Fruit fly (Drosophila melanogaster): ENCODE results near the gene Ref1.

Gene Ref1

dm6 chr3R:7080157-7080916, at the start of gene Ref1:
Ref1 (minus strand) TSS chr3R:7080387.
- 0 out of 3 replicates have a peak, but pooled peaks have one; percentile 30 for TF ChIP-seq CG17361 (GFP tag; IDR thresholded peaks at IDR 0.05)
- no peak for TF ChIP-seq croc (GFP tag; conservative IDR thresholded peaks at IDR 0.05)
- no peak for TF ChIP-seq bab2 (GFP tag; optimal IDR thresholded peaks at IDR 0.05)
- TF ChIP-seq CG17802 (tag; optimal IDR thresholded peaks at IDR 0.05), result peak; percentile 91
- TF ChIP-seq CG11247 (GFP tag; IDR thresholded peaks at IDR 0.05), result no peak
- peak; percentile 77 for TF ChIP-seq row (GFP tag; IDR thresholded peaks at IDR 0.05)
- peak; percentile 63 for TF ChIP-seq dm (GFP tag; optimal IDR thresholded peaks at IDR 0.05)
- TF ChIP-seq CG14710 (tag; optimal IDR thresholded peaks at IDR 0.05), result peak; percentile 29
- TF ChIP-seq MBD-R2 (GFP tag; IDR thresholded peaks at IDR 0.05), result peak; percentile 39; the same call in 1 of the 2 replicates
- TF ChIP-seq YL-1 (GFP tag; optimal IDR thresholded peaks at IDR 0.05), result peak; percentile 93
- TF ChIP-seq chn (GFP tag; optimal IDR thresholded peaks at IDR 0.05), result no peak
- TF ChIP-seq CG10267 (tag; optimal IDR thresholded peaks at IDR 0.05), result peak; percentile 91
- TF ChIP-seq TFAM (GFP tag; optimal IDR thresholded peaks at IDR 0.05), result no peak
- peak; percentile 98 for TF ChIP-seq CG30020 (tag; optimal IDR thresholded peaks at IDR 0.05)
- TF ChIP-seq CG4617 (GFP tag; optimal IDR thresholded peaks at IDR 0.05; ENCODE audit: borderline replicate concordance), result peak; percentile 78
- TF ChIP-seq Dbx (GFP tag; IDR thresholded peaks at IDR 0.05), result no peak
- TF ChIP-seq sug (tag; optimal IDR thresholded peaks at IDR 0.05), result peak; percentile 8
- peak; percentile 28 for TF ChIP-seq Nf-YC (tag; optimal IDR thresholded peaks at IDR 0.05)
- no peak for TF ChIP-seq Sry-β (GFP tag; optimal IDR thresholded peaks at IDR 0.05)
- no peak for TF ChIP-seq Ssrp (tag; optimal IDR thresholded peaks at IDR 0.05)
- peak; percentile 100 for TF ChIP-seq CG1603 (tag; optimal IDR thresholded peaks at IDR 0.05)
- no peak for TF ChIP-seq CG18262 (tag; optimal IDR thresholded peaks at IDR 0.05)
- TF ChIP-seq sd (tag; optimal IDR thresholded peaks at IDR 0.05), result peak; percentile 47
- peak; percentile 35 for TF ChIP-seq zen (tag; optimal IDR thresholded peaks at IDR 0.05)
- TF ChIP-seq CG7839 (tag; optimal IDR thresholded peaks at IDR 0.05), result no peak
- TF ChIP-seq dmrt11E (tag; optimal IDR thresholded peaks at IDR 0.05), result peak; percentile 17
- TF ChIP-seq CG7556 (GFP tag; optimal IDR thresholded peaks at IDR 0.05), result no peak
- peak; percentile 72 for TF ChIP-seq CG12659 (GFP tag; optimal IDR thresholded peaks at IDR 0.05)
- TF ChIP-seq NFAT (GFP tag; IDR thresholded peaks at IDR 0.05), result 0 out of 2 replicates have a peak, but pooled peaks have one; percentile 6
- peak; percentile 100 for TF ChIP-seq phol (tag; optimal IDR thresholded peaks at IDR 0.05)
- 0 out of 3 replicates have a peak, but pooled peaks have one; percentile 12 for TF ChIP-seq Opbp (GFP tag; IDR thresholded peaks at IDR 0.05; ENCODE audit: partially characterized antibody)
- peak; percentile 5 for TF ChIP-seq CG2678 (tag; optimal IDR thresholded peaks at IDR 0.05)
- TF ChIP-seq Sin3A (optimal IDR thresholded peaks at IDR 0.05), result peak; percentile 14
- TF ChIP-seq CG11723 (GFP tag; optimal IDR thresholded peaks at IDR 0.05), result peak; percentile 77
- no peak for TF ChIP-seq Mrtf (GFP tag; IDR thresholded peaks at IDR 0.05)
- TF ChIP-seq dmrt99B (tag; optimal IDR thresholded peaks at IDR 0.05), result no peak
- TF ChIP-seq CG8290 (GFP tag; optimal IDR thresholded peaks at IDR 0.05), result peak; percentile 76
- peak in 1 of 2 experiments; percentile 24 for TF ChIP-seq CG8290 (tag; optimal IDR thresholded peaks at IDR 0.05)
- no peak for TF ChIP-seq CG6791 (GFP tag; IDR thresholded peaks at IDR 0.05; ENCODE audit: partially characterized antibody)
- peak; percentile 92 for TF ChIP-seq ssp (GFP tag; IDR thresholded peaks at IDR 0.05)
- TF ChIP-seq CG2116 (GFP tag; optimal IDR thresholded peaks at IDR 0.05), result peak; percentile 5
- no peak for TF ChIP-seq HLH54F (GFP tag; optimal IDR thresholded peaks at IDR 0.05)
- TF ChIP-seq grau (tag; optimal IDR thresholded peaks at IDR 0.05), result peak; percentile 4
- TF ChIP-seq MESR4 (GFP tag; optimal IDR thresholded peaks at IDR 0.05), result peak; percentile 94
- peak; percentile 50 for TF ChIP-seq Ets97D (GFP tag; optimal IDR thresholded peaks at IDR 0.05)
- peak; percentile 7 for TF ChIP-seq trem (tag; optimal IDR thresholded peaks at IDR 0.05)
- TF ChIP-seq nmo (GFP tag; optimal IDR thresholded peaks at IDR 0.05), result peak; percentile 23
- TF ChIP-seq pzg (GFP tag; optimal IDR thresholded peaks at IDR 0.05), result peak; percentile 53
- TF ChIP-seq Pdp1 (GFP tag; optimal IDR thresholded peaks at IDR 0.05), result peak in 1 of 2 experiments; percentile 91

All from whole organism, embryonic.